Fruit fly (Drosophila melanogaster): ENCODE measurements around the gene CG32266.

CG32266 gene

dm6 chr3L:3814010-3814833 is 23.6 kb downstream of the CG32266 start, which contains the start of gene Scsalpha1 (continued):
- TF ChIP-seq fu2 (GFP tag; optimal IDR thresholded peaks at IDR 0.05) (peak; percentile 6), CG16815 (GFP tag; optimal IDR thresholded peaks at IDR 0.05) (peak; percentile 3), phol (tag; optimal IDR thresholded peaks at IDR 0.05) (peak; percentile 42), bbx (GFP tag; IDR thresholded peaks at IDR 0.05; ENCODE audit: partially characterized antibody) (peak; percentile 100), ase (GFP tag; IDR thresholded peaks at IDR 0.05) (peak; percentile 56; the same call in 1 of the 3 replicates), ftz-f1 (GFP tag; optimal IDR thresholded peaks at IDR 0.05) (peak; percentile 84), gsb-n (tag; optimal IDR thresholded peaks at IDR 0.05) (peak; percentile 16), pb (GFP tag; optimal IDR thresholded peaks at IDR 0.05) (peak; percentile 15), HmgZ (tag; optimal IDR thresholded peaks at IDR 0.05) (peak; percentile 63), CG34376 (GFP tag; optimal IDR thresholded peaks at IDR 0.05) (peak; percentile 15), wdn (GFP tag; IDR thresholded peaks at IDR 0.05) (no peak), nom (GFP tag; optimal IDR thresholded peaks at IDR 0.05) (peak; percentile 79), CG14441 (GFP tag; IDR thresholded peaks at IDR 0.05) (peak; percentile 26), Opbp (GFP tag; IDR thresholded peaks at IDR 0.05; ENCODE audit: partially characterized antibody) (peak; percentile 99), CG4404 (GFP tag; IDR thresholded peaks at IDR 0.05) (no peak), CG5180 (GFP tag; optimal IDR thresholded peaks at IDR 0.05) (peak; percentile 1), HLHmδ (GFP tag; optimal IDR thresholded peaks at IDR 0.05) (no peak), Doc3 (GFP tag; IDR thresholded peaks at IDR 0.05; ENCODE audit: partially characterized antibody) (peak; percentile 98), ac (GFP tag; optimal IDR thresholded peaks at IDR 0.05) (no peak), CG6175 (GFP tag; IDR thresholded peaks at IDR 0.05) (no peak), zen2 (GFP tag; IDR thresholded peaks at IDR 0.05; ENCODE audit: partially characterized antibody) (peak; percentile 98), CG9932 (GFP tag; IDR thresholded peaks at IDR 0.05) (peak; percentile 72), Dek (tag; optimal IDR thresholded peaks at IDR 0.05) (peak; percentile 23), CG3995 (GFP tag; optimal IDR thresholded peaks at IDR 0.05) (peak; percentile 63), hbn (GFP tag; IDR thresholded peaks at IDR 0.05; ENCODE audit: partially characterized antibody) (peak; percentile 99), CG10209 (GFP tag; optimal IDR thresholded peaks at IDR 0.05) (peak; percentile 6), Dip2 (GFP tag; IDR thresholded peaks at IDR 0.05) (no peak), CG3847 (GFP tag; IDR thresholded peaks at IDR 0.05) (peak; percentile 73), CG4282 (GFP tag; optimal IDR thresholded peaks at IDR 0.05) (no peak), Sin3A (optimal IDR thresholded peaks at IDR 0.05) (peak; percentile 71), CG12299 (tag; optimal IDR thresholded peaks at IDR 0.05) (no peak), CG12219 (GFP tag; optimal IDR thresholded peaks at IDR 0.05) (peak; percentile 13), sna (GFP tag; IDR thresholded peaks at IDR 0.05; ENCODE audit: partially characterized antibody) (peak; percentile 98), Hand (GFP tag; optimal IDR thresholded peaks at IDR 0.05) (peak; percentile 12), CG1647 (GFP tag; optimal IDR thresholded peaks at IDR 0.05) (no peak), CG12155 (GFP tag; optimal IDR thresholded peaks at IDR 0.05) (peak; percentile 8), CG7372 (GFP tag; IDR thresholded peaks at IDR 0.05) (0 out of 2 replicates have a peak, but pooled peaks have one; percentile 19), CG13894 (tag; optimal IDR thresholded peaks at IDR 0.05) (peak; percentile 47), mld (GFP tag; IDR thresholded peaks at IDR 0.05; ENCODE audit: partially characterized antibody) (peak; percentile 100), crc (GFP tag; optimal IDR thresholded peaks at IDR 0.05) (no peak), CG12659 (GFP tag; optimal IDR thresholded peaks at IDR 0.05) (peak; percentile 63), CG4328 (GFP tag; optimal IDR thresholded peaks at IDR 0.05) (peak; percentile 1), bab2 (GFP tag; optimal IDR thresholded peaks at IDR 0.05) (peak; percentile 15), Awh (GFP tag; IDR thresholded peaks at IDR 0.05) (peak; percentile 53; the same call in 1 of the 2 replicates), Camta (GFP tag; optimal IDR thresholded peaks at IDR 0.05) (no peak), CG6791 (GFP tag; IDR thresholded peaks at IDR 0.05; ENCODE audit: partially characterized antibody) (peak; percentile 100), dysf (GFP tag; IDR thresholded peaks at IDR 0.05) (peak; percentile 54; the same call in 2 of the 3 replicates), CG11695 (GFP tag; IDR thresholded peaks at IDR 0.05) (peak; percentile 63)

Data from whole organism, embryonic.